Fruit fly (Drosophila melanogaster) whole organism, pupa: ENCODE results near the gene arx.

Source experiments
- CG10348 ChIP-seq: fragments of 200-800 bp; sonication (Bioruptor generic); IDR thresholded peaks from 2 replicates; pipeline ENCODE4 v1.3.6; 2022; ENCODE audit warnings: missing biosample characterization, missing genetic modification characterization
- CG12605 ChIP-seq: fragments of 200-800 bp; sonication (Bioruptor generic); IDR thresholded peaks from 2 replicates; pipeline ENCODE4 v1.3.6; 2022; ENCODE audit warnings: missing biosample characterization, missing genetic modification characterization
- CG13204 ChIP-seq: fragments of 200-800 bp; sonication (Bioruptor generic); optimal IDR thresholded peaks from 2 replicates; lab custom pipeline; 2018; ENCODE audit warnings: missing biosample characterization, mild to moderate bottlenecking, missing genetic modification characterization, moderate library complexity
- CG14655 ChIP-seq: fragments of 200-800 bp; sonication (Bioruptor generic); optimal IDR thresholded peaks from 3 replicates; lab custom pipeline; 2017; ENCODE audit warnings: mild to moderate bottlenecking, missing biosample characterization, missing genetic modification reagents, missing genetic modification characterization
- CG15710 ChIP-seq: fragments of 200-800 bp; sonication (Bioruptor generic); optimal IDR thresholded peaks from 2 replicates; lab custom pipeline; 2018; ENCODE audit warnings: missing biosample characterization, mild to moderate bottlenecking, missing genetic modification characterization, moderate library complexity
- CG17806 ChIP-seq: fragments of 200-800 bp; sonication (Bioruptor generic); optimal IDR thresholded peaks from 2 replicates; lab custom pipeline; 2018; ENCODE audit warnings: missing biosample characterization, mild to moderate bottlenecking, missing genetic modification characterization, moderate library complexity
- CG32121 ChIP-seq: fragments of 200-800 bp; sonication (Bioruptor generic); IDR thresholded peaks from 2 replicates; pipeline ENCODE4 v1.3.6; 2022; ENCODE audit warnings: missing biosample characterization, missing genetic modification characterization
- CG34367 ChIP-seq: fragments of 200-800 bp; sonication (Bioruptor generic); optimal IDR thresholded peaks from 2 replicates; lab custom pipeline; 2018; ENCODE audit warnings: missing biosample characterization, mild to moderate bottlenecking, missing genetic modification characterization
- CG4496 ChIP-seq: fragments of 200-800 bp; sonication (Bioruptor generic); IDR thresholded peaks from 3 replicates; pipeline ENCODE4 v1.3.6; 2022; ENCODE audit warnings: missing biosample characterization, missing genetic modification characterization
- CG8159 ChIP-seq: fragments of 200-800 bp; sonication (Bioruptor generic); optimal IDR thresholded peaks from 3 replicates; lab custom pipeline; 2018; ENCODE audit warnings: missing biosample characterization, mild to moderate bottlenecking, missing genetic modification characterization, moderate library complexity
- CG8301 ChIP-seq: fragments of 200-800 bp; sonication (Bioruptor generic); optimal IDR thresholded peaks from 2 replicates; lab custom pipeline; 2018; ENCODE audit warnings: missing biosample characterization, mild to moderate bottlenecking, missing genetic modification characterization
- CG9948 ChIP-seq: fragments of 200-800 bp; sonication (Bioruptor generic); optimal IDR thresholded peaks from 2 replicates; lab custom pipeline; 2018; ENCODE audit warnings: missing biosample characterization, mild to moderate bottlenecking, missing genetic modification characterization, moderate library complexity
- D1 ChIP-seq: fragments of 200-800 bp; sonication (Bioruptor generic); optimal IDR thresholded peaks from 2 replicates; lab custom pipeline; 2018; ENCODE audit warnings: missing biosample characterization, mild to moderate bottlenecking, missing genetic modification characterization, moderate library complexity
- EcR ChIP-seq: fragments of 200-800 bp; sonication (Bioruptor generic); optimal IDR thresholded peaks from 3 replicates; lab custom pipeline; 2019; ENCODE audit warnings: missing biosample characterization, missing genetic modification characterization, mild to moderate bottlenecking, moderate library complexity, missing genetic modification reagents
- Ets98B ChIP-seq: fragments of 200-800 bp; sonication (Bioruptor generic); IDR thresholded peaks from 2 replicates; pipeline ENCODE4 v1.3.6; 2022; ENCODE audit warnings: missing biosample characterization, missing genetic modification characterization
- Pif1A ChIP-seq: fragments of 200-800 bp; sonication (Bioruptor generic); optimal IDR thresholded peaks from 3 replicates; lab custom pipeline; 2016; ENCODE audit warnings: missing biosample characterization, missing genetic modification characterization
- Pif1B ChIP-seq: fragments of 200-800 bp; sonication (Bioruptor generic); optimal IDR thresholded peaks from 3 replicates; lab custom pipeline; 2016; ENCODE audit warnings: missing biosample characterization, missing genetic modification characterization
- Snoo ChIP-seq: fragments of 200-800 bp; sonication (Bioruptor generic); optimal IDR thresholded peaks from 3 replicates; lab custom pipeline; 2017; ENCODE audit warnings: missing biosample characterization, mild to moderate bottlenecking, missing genetic modification characterization, inconsistent platforms
- fd96Ca ChIP-seq: fragments of 200-800 bp; sonication (Bioruptor generic); IDR thresholded peaks from 3 replicates; pipeline ENCODE4 v1.3.6; 2022; ENCODE audit warnings: missing biosample characterization, missing genetic modification characterization
- gl ChIP-seq: fragments of 200-800 bp; sonication (Bioruptor generic); optimal IDR thresholded peaks from 2 replicates; lab custom pipeline; 2018; ENCODE audit warnings: missing biosample characterization, mild to moderate bottlenecking, missing genetic modification characterization
- rn ChIP-seq: fragments of 200-800 bp; sonication (Bioruptor generic); IDR thresholded peaks from 2 replicates; pipeline ENCODE4 v1.3.6; 2022; ENCODE audit warnings: missing biosample characterization, missing genetic modification characterization

Gene arx

DNA sequence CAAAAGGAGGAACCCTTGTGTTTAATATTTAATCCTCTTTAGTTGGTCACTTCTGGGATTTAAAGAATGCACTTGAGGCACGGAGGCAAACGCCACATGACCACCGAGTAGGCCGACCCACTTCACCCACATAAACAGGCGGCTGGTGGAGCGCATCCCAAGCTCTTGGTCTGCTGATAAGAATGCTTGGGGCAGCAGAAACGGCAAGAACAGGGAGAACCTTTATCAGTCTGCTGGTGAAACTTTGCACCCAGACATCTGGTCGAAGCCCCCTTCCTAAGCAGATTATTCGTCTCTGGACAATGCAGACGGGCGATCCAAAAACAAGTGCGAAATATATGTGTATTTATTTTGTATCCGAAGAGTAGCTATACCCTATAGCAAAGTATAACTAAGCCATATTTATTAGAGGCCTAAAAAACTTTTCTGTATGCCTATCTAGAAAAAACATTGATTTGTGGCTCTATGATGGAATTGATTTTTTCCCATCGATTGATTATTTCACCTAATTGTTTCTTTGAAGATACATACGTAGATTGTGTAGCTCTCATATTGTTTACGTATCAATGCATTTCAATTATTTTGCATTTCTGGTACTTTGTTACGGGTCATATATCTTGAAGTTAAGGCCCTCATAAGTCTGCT is 12.0 kb downstream of the arx start:
- TF ChIP-seq CG32121 (GFP tag; lab: Robert Waterston, UW) (0 out of 2 replicates have a peak, but pooled peaks have one; percentile 14), fd96Ca (GFP tag; lab: Robert Waterston, UW) (no peak), CG15710 (tag; lab: Kevin White, UChicago) (no peak), Snoo (tag; lab: Kevin White, UChicago) (peak; percentile 16), gl (tag; lab: Kevin White, UChicago) (peak; percentile 62), CG10348 (GFP tag; lab: Robert Waterston, UW) (no peak), CG12605 (peak; percentile 56), CG4496 (peak; percentile 75; the same call in 2 of the 3 replicates), D1 (tag; lab: Kevin White, UChicago) (no peak), EcR (GFP tag; lab: Kevin White, UChicago) (peak; percentile 71), rn (GFP tag; lab: Robert Waterston, UW) (no peak), CG14655 (GFP tag; lab: Kevin White, UChicago) (peak; percentile 36), CG8301 (tag; lab: Kevin White, UChicago) (peak; percentile 26), CG9948 (no peak), CG8159 (peak; percentile 47), Pif1A (GFP tag; lab: Kevin White, UChicago) (peak; percentile 19), CG17806 (peak; percentile 4), CG34367 (tag; lab: Kevin White, UChicago) (no peak), Pif1B (no peak), Ets98B (peak; percentile 72), CG13204 (GFP tag; lab: Kevin White, UChicago) (no peak)

DNA sequence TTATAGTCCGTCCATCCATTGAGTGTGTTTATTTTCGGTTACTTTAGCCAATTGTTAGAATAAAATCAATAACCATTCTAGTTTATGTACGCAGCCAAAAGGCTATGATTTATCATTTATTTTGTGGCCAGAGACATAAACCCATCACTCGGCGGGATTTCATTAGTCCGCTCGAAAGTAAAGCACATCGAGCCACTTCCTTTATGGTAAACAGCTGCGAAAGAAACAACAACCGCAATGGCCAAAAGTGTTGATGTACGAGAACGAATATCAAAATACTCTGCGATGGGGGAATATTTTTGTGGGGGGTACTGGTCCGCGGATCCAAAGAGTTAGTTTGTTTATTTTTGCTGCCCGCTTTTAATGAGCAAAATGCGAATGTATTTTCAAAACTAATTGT is 19.7 kb downstream of the arx start:
- TF ChIP-seq D1 (tag; lab: Kevin White, UChicago) (no peak), rn (GFP tag; lab: Robert Waterston, UW) (no peak), CG32121 (GFP tag; lab: Robert Waterston, UW) (no peak), CG4496 (no peak)

DNA sequence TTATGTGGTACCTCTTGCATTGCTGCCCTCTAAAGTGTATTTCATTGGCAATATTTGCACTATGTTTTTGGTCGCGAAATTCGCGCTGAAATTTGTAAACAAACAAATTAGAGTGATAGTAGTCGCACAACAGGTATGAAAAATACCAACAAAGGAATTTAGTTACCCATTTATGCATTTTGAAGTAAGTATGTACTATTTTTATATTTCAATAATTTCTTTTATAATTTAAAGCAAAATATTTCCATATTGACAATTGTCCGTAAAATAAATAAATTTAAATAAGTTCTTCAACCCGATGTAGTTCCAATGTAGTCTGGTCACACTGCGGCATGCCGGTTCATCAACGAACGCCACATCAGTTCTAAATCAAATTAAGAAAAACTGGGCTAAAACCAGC is 28.9 kb downstream of the arx start, which contains the start of the genes Rad9 and Uggt:
Gene Rad9, minus strand, starts transcription at position 114 of the 400 bp plus-strand sequence.
Gene Uggt, plus strand, starts transcription at position 308 of the 400 bp plus-strand sequence.
- no peak for TF ChIP-seq D1 (tag; lab: Kevin White, UChicago)
- no peak for TF ChIP-seq Pif1A (GFP tag; lab: Kevin White, UChicago)
- no peak for TF ChIP-seq CG4496
- TF ChIP-seq CG9948 = no peak
- TF ChIP-seq Snoo (tag; lab: Kevin White, UChicago) = no peak
- TF ChIP-seq CG34367 (tag; lab: Kevin White, UChicago) = no peak

DNA sequence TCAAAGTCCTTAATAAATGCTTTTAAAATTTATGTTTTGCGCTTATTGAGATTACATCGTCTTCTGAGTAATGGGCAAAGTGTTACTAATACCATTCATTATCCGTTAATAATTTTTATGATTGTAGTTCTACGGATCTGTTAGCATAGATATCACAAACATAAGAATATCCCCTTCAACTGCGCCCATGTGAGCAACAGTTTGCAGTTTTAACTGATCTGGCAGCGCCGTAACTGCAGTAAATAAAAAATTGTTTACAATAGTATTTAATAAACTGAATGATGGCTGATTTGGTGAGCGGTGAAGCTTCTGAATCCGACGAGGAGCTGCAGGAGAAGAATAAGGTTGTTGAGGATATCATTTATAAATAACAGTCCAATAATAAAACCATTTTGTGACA is 31.3 kb downstream of the arx start, which contains the start of gene Blos3:
Gene Blos3, plus strand, starts transcription at position 198 of the 400 bp plus-strand sequence.
- TF ChIP-seq EcR (GFP tag; lab: Kevin White, UChicago) (no peak), Snoo (tag; lab: Kevin White, UChicago) (no peak), CG15710 (tag; lab: Kevin White, UChicago) (peak; percentile 24), CG13204 (GFP tag; lab: Kevin White, UChicago) (no peak), gl (tag; lab: Kevin White, UChicago) (no peak), CG17806 (peak; percentile 32), CG12605 (no peak), CG8159 (no peak), CG8301 (tag; lab: Kevin White, UChicago) (no peak), CG32121 (GFP tag; lab: Robert Waterston, UW) (peak; percentile 63), fd96Ca (GFP tag; lab: Robert Waterston, UW) (peak; percentile 65; the same call in 2 of the 3 replicates), CG9948 (peak; percentile 15), CG4496 (peak; percentile 46; the same call in 2 of the 3 replicates)

DNA sequence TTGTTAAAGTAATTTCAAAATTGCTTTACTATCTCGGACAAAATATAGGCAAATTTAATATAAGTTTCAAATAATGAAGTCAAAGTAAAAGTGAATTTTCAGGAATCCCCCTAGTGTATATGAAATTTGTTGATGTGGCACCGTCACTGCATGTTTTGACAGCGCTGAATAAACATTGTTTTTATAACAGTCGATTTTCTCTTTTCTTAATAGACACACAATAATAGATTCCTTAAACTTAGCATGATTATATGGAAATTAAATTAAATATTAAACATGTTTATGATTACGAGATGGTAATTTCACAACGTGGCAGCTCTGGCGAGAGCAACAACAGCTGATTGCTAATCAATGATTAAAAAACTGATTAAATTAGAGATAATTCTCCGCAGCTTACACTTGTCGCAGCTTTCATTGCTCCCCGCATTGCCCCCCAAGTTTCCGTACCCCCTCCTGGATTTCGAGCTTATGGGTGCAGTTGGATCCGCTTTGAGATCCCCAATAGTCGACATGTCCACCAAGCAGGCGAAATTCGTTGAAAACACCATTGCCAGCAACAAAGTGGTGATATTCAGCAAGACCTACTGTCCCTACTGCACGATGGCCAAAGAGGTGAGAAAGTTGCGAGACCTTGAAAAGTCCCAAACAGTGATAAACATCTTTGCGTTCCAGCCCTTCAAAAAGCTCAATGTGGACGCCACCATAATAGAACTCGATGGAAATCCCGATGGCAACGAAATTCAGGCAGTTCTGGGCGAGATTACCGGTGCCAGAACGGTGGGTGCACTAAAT is 32.1 kb downstream of the arx start, which contains the start of gene Grx1:
Gene Grx1, plus strand, starts transcription at position 196 of the 792 bp plus-strand sequence.
- TF ChIP-seq CG15710 (tag; lab: Kevin White, UChicago) = peak; percentile 40
- TF ChIP-seq D1 (tag; lab: Kevin White, UChicago) = no peak
- no peak for TF ChIP-seq CG34367 (tag; lab: Kevin White, UChicago)
- peak; percentile 51 for TF ChIP-seq CG8301 (tag; lab: Kevin White, UChicago)
- no peak for TF ChIP-seq CG10348 (GFP tag; lab: Robert Waterston, UW)
- TF ChIP-seq CG14655 (GFP tag; lab: Kevin White, UChicago) = no peak
- TF ChIP-seq rn (GFP tag; lab: Robert Waterston, UW) = 0 out of 2 replicates have a peak, but pooled peaks have one; percentile 6
- no peak for TF ChIP-seq Pif1A (GFP tag; lab: Kevin White, UChicago)
- no peak for TF ChIP-seq gl (tag; lab: Kevin White, UChicago)
- no peak for TF ChIP-seq CG13204 (GFP tag; lab: Kevin White, UChicago)
- peak; percentile 30 for TF ChIP-seq Pif1B
- 0 out of 2 replicates have a peak, but pooled peaks have one; percentile 42 for TF ChIP-seq CG32121 (GFP tag; lab: Robert Waterston, UW)
- TF ChIP-seq Ets98B = peak; percentile 22; the same call in 1 of the 2 replicates
- no peak for TF ChIP-seq CG9948
- no peak for TF ChIP-seq fd96Ca (GFP tag; lab: Robert Waterston, UW)
- TF ChIP-seq Snoo (tag; lab: Kevin White, UChicago) = peak; percentile 41
- TF ChIP-seq CG8159 = peak; percentile 61
- peak; percentile 38 for TF ChIP-seq CG17806
- TF ChIP-seq CG12605 = no peak
- TF ChIP-seq EcR (GFP tag; lab: Kevin White, UChicago) = no peak
- TF ChIP-seq CG4496 = peak; percentile 35; the same call in 1 of the 3 replicates
